Fruit fly (Drosophila melanogaster): ENCODE data around the gene CG42570.
A peak's percentile ranks its signal among the peaks of the same experiment; 100 is the strongest.

CG42570 gene

dm6 chr3L:15675111-15675510 lies 42.5 kb upstream of the CG42570 start (continued):
- TF ChIP-seq crp (GFP tag; optimal IDR thresholded peaks at IDR 0.05) (no peak), sisA (GFP tag; IDR thresholded peaks at IDR 0.05) (peak; percentile 64), CG10462 (GFP tag; optimal IDR thresholded peaks at IDR 0.05) (peak; percentile 57), CG14667 (GFP tag; IDR thresholded peaks at IDR 0.05) (0 out of 2 replicates have a peak, but pooled peaks have one; percentile 15), CG12391 (tag; optimal IDR thresholded peaks at IDR 0.05) (peak; percentile 83), insv (GFP tag; optimal IDR thresholded peaks at IDR 0.05) (no peak), zen2 (GFP tag; IDR thresholded peaks at IDR 0.05; ENCODE audit: partially characterized antibody) (no peak), tx (GFP tag; optimal IDR thresholded peaks at IDR 0.05) (peak; percentile 9), Sox102F (GFP tag; optimal IDR thresholded peaks at IDR 0.05) (peak; percentile 67), Atf6 (GFP tag; IDR thresholded peaks at IDR 0.05) (no peak), CG11560 (tag; IDR thresholded peaks at IDR 0.05) (no peak), CG6683 (GFP tag; optimal IDR thresholded peaks at IDR 0.05) (no peak), pros (GFP tag; optimal IDR thresholded peaks at IDR 0.05) (no peak), chm (GFP tag; IDR thresholded peaks at IDR 0.05) (peak; percentile 74; the same call in 1 of the 2 replicates), Dbx (GFP tag; IDR thresholded peaks at IDR 0.05) (no peak), CG8089 (GFP tag; optimal IDR thresholded peaks at IDR 0.05) (peak; percentile 68), Elba2 (GFP tag; optimal IDR thresholded peaks at IDR 0.05) (peak; percentile 9), NK7.1 (GFP tag; optimal IDR thresholded peaks at IDR 0.05) (peak; percentile 5), Tbp (GFP tag; optimal IDR thresholded peaks at IDR 0.05) (no peak), CG10959 (GFP tag; IDR thresholded peaks at IDR 0.05) (peak; percentile 85), CG12104 (GFP tag; optimal IDR thresholded peaks at IDR 0.05) (no peak), Hey (tag; optimal IDR thresholded peaks at IDR 0.05) (no peak), salm (tag; optimal IDR thresholded peaks at IDR 0.05) (peak; percentile 31), CTCF (GFP tag; optimal IDR thresholded peaks at IDR 0.05) (no peak), BEAF-32 (GFP tag; optimal IDR thresholded peaks at IDR 0.05) (no peak), CG10209 (GFP tag; optimal IDR thresholded peaks at IDR 0.05) (peak; percentile 65), CG9932 (GFP tag; IDR thresholded peaks at IDR 0.05) (no peak), tup (GFP tag; optimal IDR thresholded peaks at IDR 0.05) (peak; percentile 53), Blimp-1 (GFP tag; optimal IDR thresholded peaks at IDR 0.05) (peak; percentile 78), Fer1 (GFP tag; optimal IDR thresholded peaks at IDR 0.05) (no peak), vnd (GFP tag; IDR thresholded peaks at IDR 0.05; ENCODE audit: partially characterized antibody) (no peak), ken (GFP tag; IDR thresholded peaks at IDR 0.05) (no peak), CG14965 (GFP tag; optimal IDR thresholded peaks at IDR 0.05; ENCODE audit: borderline replicate concordance) (no peak), H2.0 (GFP tag; IDR thresholded peaks at IDR 0.05) (peak; percentile 30; the same call in 1 of the 2 replicates), NC2α (GFP tag; optimal IDR thresholded peaks at IDR 0.05) (peak; percentile 28), org-1 (GFP tag; optimal IDR thresholded peaks at IDR 0.05) (peak; percentile 71), croc (GFP tag; conservative IDR thresholded peaks at IDR 0.05) (peak; percentile 72), CG31365 (tag; optimal IDR thresholded peaks at IDR 0.05) (no peak), ap (GFP tag; IDR thresholded peaks at IDR 0.05) (no peak), CG2712 (tag; optimal IDR thresholded peaks at IDR 0.05) (peak; percentile 92), CG2678 (tag; optimal IDR thresholded peaks at IDR 0.05) (peak; percentile 68), CG30431 (GFP tag; optimal IDR thresholded peaks at IDR 0.05) (peak; percentile 77), lilli (GFP tag; optimal IDR thresholded peaks at IDR 0.05) (peak; percentile 26), Mes4 (GFP tag; optimal IDR thresholded peaks at IDR 0.05) (peak; percentile 53), scrt (GFP tag; optimal IDR thresholded peaks at IDR 0.05) (no peak), CG1233 (GFP tag; optimal IDR thresholded peaks at IDR 0.05) (peak; percentile 61), lov (optimal IDR thresholded peaks at IDR 0.05) (no peak), lov (GFP tag; IDR thresholded peaks at IDR 0.05) (no peak), CG17568 (GFP tag; optimal IDR thresholded peaks at IDR 0.05) (peak; percentile 38), CG12744 (GFP tag; optimal IDR thresholded peaks at IDR 0.05) (peak; percentile 3), CG1602 (GFP tag; optimal IDR thresholded peaks at IDR 0.05) (peak; percentile 76), da (GFP tag; optimal IDR thresholded peaks at IDR 0.05) (peak; percentile 66)
